Worm (Caenorhabditis elegans) whole organism, L3 larva: ENCODE measurements around the gene dnc-1.
A peak's percentile ranks its signal among the peaks of the same experiment; 100 is the strongest.

Experiments
- R02D3.7 ChIP-seq: fragments of 150-350 bp; optimal IDR thresholded peaks from 2 replicates; lab custom pipeline; 2014; ENCODE audit warnings: missing biosample characterization, missing genetic modification characterization
- ZK546.5 ChIP-seq: sonication (generic microtip); optimal IDR thresholded peaks from 2 replicates; lab custom pipeline; 2017; ENCODE audit warnings: missing biosample characterization, missing genetic modification characterization
- aly-2 ChIP-seq: fragments of 150-350 bp; optimal IDR thresholded peaks from 2 replicates; lab custom pipeline; 2014; ENCODE audit warnings: missing biosample characterization, missing genetic modification characterization
- ama-1 ChIP-seq: fragments of 150-350 bp; optimal IDR thresholded peaks from 2 replicates; lab custom pipeline; 2018
- ceh-16 ChIP-seq: sonication (generic microtip); optimal IDR thresholded peaks from 2 replicates; lab custom pipeline; 2017; ENCODE audit warnings: missing biosample characterization, missing genetic modification characterization
- ceh-28 ChIP-seq: fragments of 150-350 bp; optimal IDR thresholded peaks from 2 replicates; lab custom pipeline; 2014; ENCODE audit warnings: missing biosample characterization, missing genetic modification reagents, missing genetic modification characterization
- ceh-82 ChIP-seq: fragments of 150-350 bp; optimal IDR thresholded peaks from 2 replicates; lab custom pipeline; 2014; ENCODE audit warnings: missing biosample characterization, missing genetic modification characterization
- ceh-9 ChIP-seq: sonication (generic microtip); optimal IDR thresholded peaks from 2 replicates; lab custom pipeline; 2018; ENCODE audit warnings: missing biosample characterization, missing genetic modification characterization
- daf-12 ChIP-seq: fragments of 150-350 bp; optimal IDR thresholded peaks from 2 replicates; lab custom pipeline; 2014; ENCODE audit warnings: missing biosample characterization, missing genetic modification reagents, missing genetic modification characterization
- egl-27 ChIP-seq: sonication (generic microtip); optimal IDR thresholded peaks from 4 replicates; lab custom pipeline; 2017; ENCODE audit warnings: missing biosample characterization, missing genetic modification reagents, missing genetic modification characterization
- egl-5 ChIP-seq: fragments of 150-350 bp; optimal IDR thresholded peaks from 2 replicates; lab custom pipeline; 2017; ENCODE audit warnings: missing biosample characterization, missing genetic modification reagents, missing genetic modification characterization, inconsistent platforms
- elt-1 ChIP-seq: fragments of 150-350 bp; optimal IDR thresholded peaks from 2 replicates; lab custom pipeline; 2014; ENCODE audit warnings: missing biosample characterization, missing genetic modification characterization
- elt-2 ChIP-seq: sonication (generic microtip); optimal IDR thresholded peaks from 2 replicates; lab custom pipeline; 2016; ENCODE audit warnings: missing genetic modification reagents, mild to moderate bottlenecking, missing genetic modification characterization, missing compliant biosample characterization
- elt-3 ChIP-seq, 3 experiments: fragments of 150-350 bp in 1 of 3; sonication (generic microtip) in 2 of 3; optimal IDR thresholded peaks; 2 replicates in 2 of 3; 4 replicates in 1 of 3; lab custom pipeline; 2014 to 2017; ENCODE audit warnings: missing biosample characterization in 3 of 3, missing genetic modification characterization in 3 of 3
- eor-1 ChIP-seq, 2 experiments: fragments of 150-350 bp; optimal IDR thresholded peaks; 2 replicates each; lab custom pipeline; 2014 to 2018; ENCODE audit warnings: missing biosample characterization in 2 of 2, missing genetic modification characterization in 2 of 2
- fkh-10 ChIP-seq: sonication (generic microtip); optimal IDR thresholded peaks from 2 replicates; lab custom pipeline; 2017; ENCODE audit warnings: missing biosample characterization, missing genetic modification reagents, missing genetic modification characterization
- fkh-2 ChIP-seq: fragments of 150-350 bp; optimal IDR thresholded peaks from 2 replicates; lab custom pipeline; 2014; ENCODE audit warnings: missing biosample characterization, missing genetic modification reagents, missing genetic modification characterization
- fos-1 ChIP-seq: fragments of 150-350 bp; optimal IDR thresholded peaks from 2 replicates; lab custom pipeline; 2014; ENCODE audit warnings: missing biosample characterization, missing genetic modification characterization
- hmg-11 ChIP-seq: sonication (generic microtip); optimal IDR thresholded peaks from 2 replicates; lab custom pipeline; 2016; ENCODE audit warnings: missing genetic modification characterization, missing compliant biosample characterization
- jun-1 ChIP-seq: fragments of 150-350 bp; optimal IDR thresholded peaks from 2 replicates; lab custom pipeline; 2014; ENCODE audit warnings: missing biosample characterization, missing genetic modification reagents, missing genetic modification characterization
- lin-15B ChIP-seq: fragments of 150-350 bp; optimal IDR thresholded peaks from 2 replicates; lab custom pipeline; 2014; ENCODE audit warnings: missing biosample characterization, missing genetic modification characterization
- lin-39 ChIP-seq: fragments of 150-350 bp; optimal IDR thresholded peaks from 2 replicates; lab custom pipeline; 2018; ENCODE audit warnings: missing biosample characterization, missing genetic modification reagents, missing genetic modification characterization
- lsy-12 ChIP-seq: sonication (generic microtip); optimal IDR thresholded peaks from 2 replicates; lab custom pipeline; 2016; ENCODE audit warnings: mild to moderate bottlenecking, missing genetic modification characterization, missing compliant biosample characterization
- mdl-1 ChIP-seq: fragments of 150-350 bp; optimal IDR thresholded peaks from 2 replicates; lab custom pipeline; 2014; ENCODE audit warnings: missing biosample characterization, missing genetic modification characterization
- mml-1 ChIP-seq: fragments of 150-350 bp; sonication (generic microtip); optimal IDR thresholded peaks from 3 replicates; lab custom pipeline; 2014; ENCODE audit warnings: missing biosample characterization, missing genetic modification characterization
- nfya-1 ChIP-seq: sonication (generic microtip); optimal IDR thresholded peaks from 2 replicates; lab custom pipeline; 2017; ENCODE audit warnings: missing genetic modification characterization, mild to moderate bottlenecking, missing compliant biosample characterization, antibody characterized with exemption, moderate library complexity; ENCODE audit not compliant: insufficient read depth
- nhr-11 ChIP-seq: fragments of 150-350 bp; optimal IDR thresholded peaks from 2 replicates; lab custom pipeline; 2014; ENCODE audit warnings: missing biosample characterization, missing genetic modification characterization
- nhr-12 ChIP-seq: fragments of 150-350 bp; optimal IDR thresholded peaks from 2 replicates; lab custom pipeline; 2014; ENCODE audit warnings: missing biosample characterization, missing genetic modification characterization
- nhr-23 ChIP-seq: fragments of 150-350 bp; optimal IDR thresholded peaks from 2 replicates; lab custom pipeline; 2014; ENCODE audit warnings: missing biosample characterization, missing genetic modification reagents, missing genetic modification characterization
- nhr-237 ChIP-seq: fragments of 150-350 bp; optimal IDR thresholded peaks from 2 replicates; lab custom pipeline; 2014; ENCODE audit warnings: missing biosample characterization, missing genetic modification characterization
- nhr-25 ChIP-seq: sonication (generic microtip); optimal IDR thresholded peaks from 2 replicates; lab custom pipeline; 2017; ENCODE audit warnings: missing biosample characterization, missing genetic modification characterization
- nhr-28 ChIP-seq: fragments of 150-350 bp; optimal IDR thresholded peaks from 2 replicates; lab custom pipeline; 2014; ENCODE audit warnings: missing biosample characterization, missing genetic modification characterization
- nhr-43 ChIP-seq: sonication (generic microtip); optimal IDR thresholded peaks from 2 replicates; lab custom pipeline; 2016; ENCODE audit warnings: mild to moderate bottlenecking, missing genetic modification characterization, missing compliant biosample characterization; ENCODE audit not compliant: poor library complexity, severe bottlenecking
- nhr-67 ChIP-seq: fragments of 150-350 bp; optimal IDR thresholded peaks from 2 replicates; lab custom pipeline; 2014; ENCODE audit warnings: missing biosample characterization, missing genetic modification characterization
- nhr-76 ChIP-seq: fragments of 150-350 bp; sonication (generic microtip); optimal IDR thresholded peaks from 5 replicates; lab custom pipeline; 2014; ENCODE audit warnings: missing biosample characterization, missing genetic modification characterization
- nhr-77 ChIP-seq: fragments of 150-350 bp; optimal IDR thresholded peaks from 2 replicates; lab custom pipeline; 2014; ENCODE audit warnings: missing biosample characterization, missing genetic modification characterization
- pha-4 ChIP-seq: fragments of 150-350 bp; optimal IDR thresholded peaks from 2 replicates; lab custom pipeline; 2014; ENCODE audit warnings: missing biosample characterization, missing genetic modification reagents, missing genetic modification characterization
- pqm-1 ChIP-seq: fragments of 150-350 bp; optimal IDR thresholded peaks from 2 replicates; lab custom pipeline; 2017; ENCODE audit warnings: missing biosample characterization, missing genetic modification characterization, inconsistent platforms
- sea-2 ChIP-seq: fragments of 150-350 bp; sonication (generic microtip); optimal IDR thresholded peaks from 4 replicates; lab custom pipeline; 2014; ENCODE audit warnings: missing biosample characterization, missing genetic modification reagents, missing genetic modification characterization
- skn-1 ChIP-seq: fragments of 150-350 bp; optimal IDR thresholded peaks from 2 replicates; lab custom pipeline; 2014; ENCODE audit warnings: missing biosample characterization, missing genetic modification characterization
- snpc-4 ChIP-seq: fragments of 150-350 bp; optimal IDR thresholded peaks from 2 replicates; lab custom pipeline; 2014; ENCODE audit warnings: missing biosample characterization, missing genetic modification characterization
- tbx-2 ChIP-seq: sonication (generic microtip); optimal IDR thresholded peaks from 2 replicates; lab custom pipeline; 2016; ENCODE audit warnings: mild to moderate bottlenecking, missing genetic modification characterization, missing compliant biosample characterization
- unc-39 ChIP-seq: sonication (generic microtip); optimal IDR thresholded peaks from 4 replicates; lab custom pipeline; 2017; ENCODE audit warnings: missing biosample characterization, missing genetic modification characterization
- unc-62 ChIP-seq: fragments of 150-350 bp; sonication (generic microtip); optimal IDR thresholded peaks from 4 replicates; lab custom pipeline; 2014; ENCODE audit warnings: missing biosample characterization, missing genetic modification reagents, missing genetic modification characterization
- zag-1 ChIP-seq: fragments of 150-350 bp; optimal IDR thresholded peaks from 2 replicates; lab custom pipeline; 2014; ENCODE audit warnings: missing biosample characterization, missing genetic modification characterization
- ztf-11 ChIP-seq: fragments of 150-350 bp; optimal IDR thresholded peaks from 2 replicates; lab custom pipeline; 2014; ENCODE audit warnings: missing biosample characterization, missing genetic modification characterization
- ztf-4 ChIP-seq: fragments of 150-350 bp; optimal IDR thresholded peaks from 2 replicates; lab custom pipeline; 2014; ENCODE audit warnings: missing biosample characterization, missing genetic modification characterization

Gene dnc-1

DNA sequence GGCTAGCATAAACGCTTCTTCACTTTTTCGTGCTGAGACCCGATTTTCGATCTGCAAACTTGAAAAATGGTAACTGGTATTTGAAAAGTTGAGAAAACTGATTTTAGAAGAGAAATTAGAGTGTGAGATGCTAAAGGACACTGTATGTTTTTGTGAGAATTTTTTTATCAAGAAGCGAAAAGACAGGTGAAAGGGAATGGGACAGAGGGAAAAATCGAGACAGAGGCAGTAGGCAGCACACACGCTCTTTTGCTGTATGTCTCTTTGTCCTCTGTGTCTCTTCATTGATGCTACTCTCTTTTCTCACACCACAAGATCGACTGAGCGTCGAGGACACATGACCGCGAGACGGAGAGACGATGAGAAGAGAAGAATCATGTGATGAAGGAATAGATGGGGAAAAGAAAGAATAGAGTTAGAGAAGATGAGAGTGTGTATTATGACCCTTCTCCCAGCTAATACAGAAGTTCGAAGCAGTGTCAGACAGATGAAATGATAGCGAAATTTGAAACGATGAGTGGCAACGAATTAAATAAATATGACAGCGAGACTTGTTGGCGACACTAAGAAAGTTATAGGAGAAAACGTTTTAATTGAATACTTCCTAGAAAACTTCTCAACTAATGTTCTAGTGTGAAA, 3.0 kb upstream of the dnc-1 start, which contains the start of gene lgg-2:
Gene lgg-2, minus strand, starts transcription at position 51 of the 639 bp plus-strand sequence.
- TF ChIP-seq ZK546.5 (tag; lab: Kevin White, UChicago) (no peak), sea-2 (no peak), nhr-28 (no peak), ceh-9 (no peak), ama-1 (lab: Kevin White, UChicago) (peak; percentile 73), nhr-76 (tag; lab: Kevin White, UChicago) (no peak), aly-2 (no peak), fos-1 (tag; lab: Kevin White, UChicago) (peak; percentile 79), ztf-11 (no peak), nhr-23 (tag; lab: Kevin White, UChicago) (peak; percentile 99), lin-15B (tag; lab: Kevin White, UChicago) (peak; percentile 82), nhr-77 (tag; lab: Kevin White, UChicago) (no peak), lsy-12 (tag; lab: Kevin White, UChicago) (peak; percentile 94), fkh-10 (GFP tag; lab: Kevin White, UChicago) (peak; percentile 44), egl-27 (tag; lab: Kevin White, UChicago) (peak; percentile 87), lin-39 (peak; percentile 67), hmg-11 (tag; lab: Kevin White, UChicago) (peak; percentile 78), skn-1 (tag; lab: Kevin White, UChicago) (peak; percentile 30), nfya-1 (tag; lab: Kevin White, UChicago) (peak; percentile 92), elt-2 (peak; percentile 92), eor-1 (tag; optimal IDR thresholded peaks at IDR 0.05; lab: Kevin White, UChicago) (peak in 1 of 2 experiments; percentile 63), nhr-67 (tag; lab: Kevin White, UChicago) (no peak), nhr-237 (no peak), tbx-2 (peak; percentile 88), ztf-4 (peak; percentile 93), unc-62 (GFP tag; lab: Kevin White, UChicago) (peak; percentile 94), mdl-1 (tag; lab: Kevin White, UChicago) (peak; percentile 90), nhr-12 (tag; lab: Kevin White, UChicago) (no peak), pha-4 (tag; lab: Kevin White, UChicago) (peak; percentile 95), nhr-25 (peak; percentile 98), ceh-82 (tag; lab: Kevin White, UChicago) (peak; percentile 63), elt-3 (tag; optimal IDR thresholded peaks at IDR 0.05; lab: Kevin White, UChicago) (peak in 2 of 3 experiments; percentile 33 to 49), mml-1 (tag; lab: Kevin White, UChicago) (peak; percentile 30), daf-12 (tag; lab: Kevin White, UChicago) (no peak), zag-1 (tag; lab: Kevin White, UChicago) (no peak), snpc-4 (tag; lab: Kevin White, UChicago) (peak; percentile 78), nhr-43 (tag; lab: Kevin White, UChicago) (peak; percentile 95), R02D3.7 (tag; lab: Kevin White, UChicago) (peak; percentile 75), ceh-16 (tag; lab: Kevin White, UChicago) (no peak), ceh-28 (tag; lab: Kevin White, UChicago) (peak; percentile 93), nhr-11 (tag; lab: Kevin White, UChicago) (peak; percentile 90), egl-5 (tag; lab: Kevin White, UChicago) (peak; percentile 74), jun-1 (tag; lab: Kevin White, UChicago) (peak; percentile 95), unc-39 (tag; lab: Kevin White, UChicago) (no peak), elt-1 (peak; percentile 88), pqm-1 (tag; lab: Kevin White, UChicago) (peak; percentile 93), fkh-2 (tag; lab: Kevin White, UChicago) (no peak)
- TF ChIP-seq, all 47 proteins: peak for 31
